Worm (Caenorhabditis elegans): ENCODE measurements around the gene Y62E10A.19.

Y62E10A.19 gene

DNA sequence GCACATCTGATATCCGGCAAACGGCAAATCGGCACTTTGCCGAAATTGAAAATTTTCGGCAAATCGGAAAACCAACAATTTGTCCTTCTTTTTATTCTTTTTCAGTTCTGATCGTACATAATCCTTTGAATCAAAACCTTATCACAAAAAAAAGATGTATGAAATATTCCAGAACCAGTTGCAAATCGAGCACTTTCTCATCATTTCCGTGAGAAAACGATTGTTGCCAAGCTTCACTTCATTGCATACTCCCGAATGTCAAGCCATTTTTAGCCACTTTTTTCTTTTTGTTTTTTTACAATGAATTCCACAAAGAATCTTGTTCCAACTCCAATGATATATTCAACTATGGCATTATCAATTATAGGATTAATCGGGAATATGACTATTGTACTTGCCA is 43.2 kb downstream of the Y62E10A.19 start, which contains the start of gene srsx-25:
Gene srsx-25, plus strand, starts transcription at position 301 of the 400 bp plus-strand sequence.
- TF ChIP-seq unc-62 (GFP tag; optimal IDR thresholded peaks at IDR 0.05): no peak

DNA sequence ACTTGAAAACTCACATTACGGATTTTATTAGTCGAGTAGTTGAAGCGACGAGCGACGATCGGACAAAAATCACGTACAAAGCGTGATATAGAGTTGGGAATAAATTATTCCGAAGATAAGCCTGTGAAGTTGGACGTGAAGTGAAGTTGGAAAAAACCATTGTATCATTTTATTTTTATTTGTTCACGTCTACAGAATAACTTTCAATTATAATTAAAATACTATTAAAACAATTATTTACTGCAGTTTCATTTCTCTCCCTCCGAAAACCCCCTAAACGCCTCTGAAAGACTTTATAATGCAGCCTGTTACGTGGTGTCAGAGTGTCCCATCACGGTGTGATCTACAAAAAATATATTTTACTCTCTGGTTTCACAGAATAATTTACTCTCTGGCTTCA is 48.0 kb downstream of the Y62E10A.19 start, which contains the start of gene Y62E10A.3:
Gene Y62E10A.3, minus strand, starts transcription at position 101 of the 400 bp plus-strand sequence.
- no peak for TF ChIP-seq unc-62 (GFP tag; optimal IDR thresholded peaks at IDR 0.05)

- no peak for TF ChIP-seq unc-62 (GFP tag; optimal IDR thresholded peaks at IDR 0.05)
Measured at ce11 chrIV:13358488-13358887, 49.6 kb downstream of the Y62E10A.19 start, which contains the start of gene W02A2.8. W02A2.8 (minus strand) TSS chrIV:13358588.

DNA sequence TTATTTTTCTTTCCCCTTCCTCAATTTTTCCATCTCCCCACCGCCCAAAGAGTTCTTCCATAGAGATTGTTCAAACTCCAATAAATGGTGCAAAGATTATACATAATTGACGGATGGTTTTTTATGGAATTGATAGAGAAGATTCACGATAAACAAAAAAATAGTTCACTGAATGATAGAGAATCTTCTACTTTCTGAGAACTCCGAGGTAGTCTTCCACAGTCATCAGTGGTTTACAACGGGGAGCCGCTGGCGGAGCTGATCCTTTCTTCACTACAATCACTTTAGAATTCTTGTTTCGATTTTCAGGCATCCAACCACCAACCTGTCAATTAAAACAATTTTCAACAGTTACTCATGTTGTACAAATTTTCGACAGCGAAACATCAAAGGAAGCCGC is 52.1 kb downstream of the Y62E10A.19 start:
- no peak for TF ChIP-seq unc-62 (GFP tag; optimal IDR thresholded peaks at IDR 0.05)

DNA sequence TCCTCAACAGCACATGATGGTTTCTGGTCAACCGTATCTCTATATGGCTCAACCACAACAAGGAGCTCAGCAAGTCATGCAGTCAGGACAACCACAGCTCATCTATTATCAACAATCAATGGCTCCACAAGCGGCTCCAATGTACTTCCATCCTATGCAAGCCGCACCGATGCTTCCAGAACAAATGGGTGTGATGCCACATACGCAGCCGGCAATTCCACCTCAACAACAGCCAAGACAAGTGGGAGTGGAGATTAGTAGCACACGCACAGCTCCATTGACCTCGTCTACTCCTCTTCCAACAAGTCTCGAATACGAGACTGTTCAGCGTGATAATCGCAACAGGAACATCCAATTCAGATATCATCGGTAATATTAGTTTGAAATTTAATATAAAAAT is 54.1 kb downstream of the Y62E10A.19 start:
- TF ChIP-seq unc-62 (GFP tag; optimal IDR thresholded peaks at IDR 0.05): no peak
